Worm (Caenorhabditis elegans): Measurements from ENCODE around the gene C05D12.3.

DNA sequence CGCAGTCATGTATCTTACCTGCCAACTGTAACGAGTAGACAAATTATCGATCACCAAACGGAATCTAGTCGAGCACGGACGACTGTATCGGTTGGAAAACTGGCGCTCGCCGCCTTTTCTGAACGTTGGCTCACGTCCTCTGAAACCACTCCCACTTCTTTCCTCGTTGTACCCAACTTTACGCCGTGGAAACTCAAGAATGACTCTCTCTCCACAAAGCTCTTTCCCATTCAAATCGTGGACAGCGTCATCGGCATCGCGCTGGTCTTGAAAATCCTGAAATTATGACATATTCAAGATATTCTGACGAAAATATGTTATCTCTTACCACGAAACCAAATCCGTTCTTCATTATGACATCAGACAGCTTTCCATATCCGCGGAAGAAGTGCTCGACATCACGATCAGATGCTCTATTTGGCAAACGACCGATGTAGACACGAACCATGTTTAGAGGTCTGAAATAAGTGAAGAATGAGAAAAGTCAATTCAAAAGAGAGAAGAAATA lies 27.5 kb downstream of the C05D12.3 start, which contains the start of gene rsp-2:
- TF ChIP-seq flt-1 (GFP tag; IDR thresholded peaks at IDR 0.05) = no peak
- TF ChIP-seq T22C8.4 (GFP tag; IDR thresholded peaks at IDR 0.05) = no peak
- TF ChIP-seq cog-1 (tag; optimal IDR thresholded peaks at IDR 0.05) = no peak
- no peak for TF ChIP-seq med-1 (GFP tag; optimal IDR thresholded peaks at IDR 0.05; ENCODE audit: insufficient read depth)
- TF ChIP-seq tab-1 (GFP tag; IDR thresholded peaks at IDR 0.05) = no peak
- no peak for TF ChIP-seq klf-2 (GFP tag; conservative IDR thresholded peaks at IDR 0.05)
